Worm (Caenorhabditis elegans): ENCODE results near the gene arr-1.

The arr-1 gene

ce11 chrX:915510-915909, 35.1 kb upstream of the arr-1 start, which contains the start of gene sel-12 (continued):
- TF ChIP-seq mxl-2 (GFP tag; conservative IDR thresholded peaks at IDR 0.05) (no peak), egl-43 (GFP tag; IDR thresholded peaks at IDR 0.05) (no peak), Y75B8A.6 (GFP tag; IDR thresholded peaks at IDR 0.05) (no peak), Y5F2A.4 (GFP tag; optimal IDR thresholded peaks at IDR 0.05) (no peak), ceh-20 (GFP tag; IDR thresholded peaks at IDR 0.05) (no peak), madf-9 (GFP tag; conservative IDR thresholded peaks at IDR 0.05) (no peak), F37D6.2 (tag; optimal IDR thresholded peaks at IDR 0.05) (no peak), lin-13 (GFP tag; optimal IDR thresholded peaks at IDR 0.05) (no peak)

ce11 chrX:918097-918496, 32.5 kb upstream of the arr-1 start, which contains the start of gene F35H12.5:
F35H12.5 (plus strand) TSS chrX:918397.
- TF ChIP-seq duxl-1 (tag; optimal IDR thresholded peaks at IDR 0.05; ENCODE audit: poor library complexity) (no peak), lin-13 (GFP tag; optimal IDR thresholded peaks at IDR 0.05) (no peak), ceh-32 (tag; optimal IDR thresholded peaks at IDR 0.05; ENCODE audit: poor library complexity) (no peak)

- TF ChIP-seq nhr-25 (tag; optimal IDR thresholded peaks at IDR 0.05; ENCODE audit: borderline replicate concordance, insufficient read depth) (peak; percentile 39), dpl-1 (GFP tag; optimal IDR thresholded peaks at IDR 0.05) (peak; percentile 40), dmd-8 (GFP tag; IDR thresholded peaks at IDR 0.05) (0 out of 2 replicates have a peak, but pooled peaks have one; percentile 25), mes-2 (tag; optimal IDR thresholded peaks at IDR 0.05; ENCODE audit: poor library complexity, severe bottlenecking) (peak; percentile 79), lin-13 (GFP tag; optimal IDR thresholded peaks at IDR 0.05) (peak; percentile 40), nhr-28 (tag; optimal IDR thresholded peaks at IDR 0.05) (peak; percentile 74), nhr-6 (tag; optimal IDR thresholded peaks at IDR 0.05) (peak; percentile 26), daf-16 (GFP tag; optimal IDR thresholded peaks at IDR 0.05) (no peak), daf-16 (tag; optimal IDR thresholded peaks at IDR 0.05) (peak; percentile 82), hif-1 (tag; optimal IDR thresholded peaks at IDR 0.05) (peak in 1 of 2 experiments; percentile 46), mdl-1 (tag; optimal IDR thresholded peaks at IDR 0.05) (peak in 1 of 2 experiments; percentile 55), ceh-28 (tag; optimal IDR thresholded peaks at IDR 0.05) (no peak), F49E8.2 (tag; optimal IDR thresholded peaks at IDR 0.05; ENCODE audit: borderline replicate concordance) (no peak), ceh-44 (GFP tag; IDR thresholded peaks at IDR 0.05) (no peak), snpc-1.2 (GFP tag; IDR thresholded peaks at IDR 0.05) (no peak), jun-1 (tag; optimal IDR thresholded peaks at IDR 0.05) (no peak), lsy-2 (tag; optimal IDR thresholded peaks at IDR 0.05) (peak in 1 of 2 experiments; percentile 70), nhr-237 (tag; optimal IDR thresholded peaks at IDR 0.05) (no peak), mxl-3 (GFP tag; optimal IDR thresholded peaks at IDR 0.05) (peak; percentile 16), nhr-76 (tag; optimal IDR thresholded peaks at IDR 0.05) (no peak), arid-1 (GFP tag; conservative IDR thresholded peaks at IDR 0.05) (0 out of 2 replicates have a peak, but pooled peaks have one; percentile 41), hmg-1.1 (GFP tag; IDR thresholded peaks at IDR 0.05) (0 out of 2 replicates have a peak, but pooled peaks have one; percentile 14), hlh-11 (tag; optimal IDR thresholded peaks at IDR 0.05) (peak; percentile 71), mep-1 (tag; optimal IDR thresholded peaks at IDR 0.05) (peak; percentile 80), pha-4 (GFP tag; IDR thresholded peaks at IDR 0.05) (no peak), pha-4 (tag; optimal IDR thresholded peaks at IDR 0.05) (peak; percentile 95), lin-38 (GFP tag; IDR thresholded peaks at IDR 0.05) (peak; percentile 80), saeg-2 (GFP tag; IDR thresholded peaks at IDR 0.05) (no peak), dmd-6 (GFP tag; IDR thresholded peaks at IDR 0.05) (peak; percentile 40; the same call in 1 of the 2 replicates), lin-1 (GFP tag; IDR thresholded peaks at IDR 0.05) (no peak), nhr-77 (tag; optimal IDR thresholded peaks at IDR 0.05) (peak; percentile 46), hlh-30 (tag; optimal IDR thresholded peaks at IDR 0.05; ENCODE audit: insufficient read depth) (peak; percentile 91), dve-1 (tag; optimal IDR thresholded peaks at IDR 0.05; ENCODE audit: insufficient read depth) (peak; percentile 82), zip-2 (tag; optimal IDR thresholded peaks at IDR 0.05) (no peak)
Observed at ce11 chrX:924495-925008, 26.0 kb upstream of the arr-1 start, which contains the start of the genes pifk-1 and tbc-11. pifk-1 (minus strand) TSS chrX:924511. tbc-11 (plus strand) TSS chrX:924958.
